Fruit fly (Drosophila melanogaster): ENCODE results near the gene CG17841.

dm6 chrX:10375216-10375615 lies 7.4 kb downstream of the CG17841 start, which contains the start of the genes CG32686 and CG2898:
- TF ChIP-seq h (GFP tag; optimal IDR thresholded peaks at IDR 0.05) (no peak), Myc (optimal IDR thresholded peaks at IDR 0.05) (no peak), foxo (GFP tag; optimal IDR thresholded peaks at IDR 0.05) (no peak), OdsH (GFP tag; optimal IDR thresholded peaks at IDR 0.05) (no peak), Sp1 (GFP tag; optimal IDR thresholded peaks at IDR 0.05) (no peak), dsf (GFP tag; optimal IDR thresholded peaks at IDR 0.05; ENCODE audit: borderline replicate concordance) (no peak), usp (GFP tag; optimal IDR thresholded peaks at IDR 0.05) (no peak), Jra (GFP tag; optimal IDR thresholded peaks at IDR 0.05) (no peak), dmrt93B (GFP tag; optimal IDR thresholded peaks at IDR 0.05) (no peak), Abd-B (GFP tag; optimal IDR thresholded peaks at IDR 0.05) (no peak), rgr (GFP tag; optimal IDR thresholded peaks at IDR 0.05) (no peak), HLH106 (tag; optimal IDR thresholded peaks at IDR 0.05) (no peak)

All from whole organism, wandering third instar larva.